Worm (Caenorhabditis elegans) whole organism, late embryonic: ENCODE measurements around the gene T25E4.1.

Experiments used
- C38D4.7 ChIP-seq: fragments of 200-800 bp; sonication (Bioruptor generic); optimal IDR thresholded peaks from 2 replicates; lab custom pipeline; 2018; ENCODE audit warnings: mild to moderate bottlenecking, missing genetic modification characterization, moderate library complexity, missing compliant biosample characterization
- F13H6.1 ChIP-seq: sonication (generic microtip); optimal IDR thresholded peaks from 2 replicates; lab custom pipeline; 2016; ENCODE audit warnings: missing genetic modification characterization, missing compliant biosample characterization
- K02D7.2 ChIP-seq: sonication (generic microtip); optimal IDR thresholded peaks from 2 replicates; lab custom pipeline; 2017; ENCODE audit warnings: mild to moderate bottlenecking, missing genetic modification characterization, missing compliant biosample characterization
- K09A11.1 ChIP-seq: sonication (generic microtip); optimal IDR thresholded peaks from 2 replicates; lab custom pipeline; 2017; ENCODE audit warnings: antibody characterized with exemption, mild to moderate bottlenecking, missing genetic modification characterization, missing compliant biosample characterization; ENCODE audit not compliant: insufficient read depth
- T23F11.4 ChIP-seq: fragments of 200-800 bp; sonication (Bioruptor generic); optimal IDR thresholded peaks from 2 replicates; lab custom pipeline; 2018; ENCODE audit warnings: mild to moderate bottlenecking, missing genetic modification characterization, missing compliant biosample characterization
- ahr-1 ChIP-seq: sonication (generic microtip); optimal IDR thresholded peaks from 2 replicates; lab custom pipeline; 2016; ENCODE audit warnings: missing genetic modification characterization, missing compliant biosample characterization
- ama-1 ChIP-seq: fragments of 150-350 bp; optimal IDR thresholded peaks from 2 replicates; lab custom pipeline; 2014
- ceh-18 ChIP-seq: sonication (generic microtip); optimal IDR thresholded peaks from 2 replicates; lab custom pipeline; 2016; ENCODE audit warnings: missing genetic modification characterization, missing compliant biosample characterization
- ceh-19 ChIP-seq: fragments of 200-800 bp; sonication (Bioruptor generic); optimal IDR thresholded peaks from 2 replicates; lab custom pipeline; 2018; ENCODE audit warnings: mild to moderate bottlenecking, missing genetic modification characterization, missing compliant biosample characterization
- ceh-22 ChIP-seq: sonication (generic microtip); optimal IDR thresholded peaks from 2 replicates; lab custom pipeline; 2017; ENCODE audit warnings: missing biosample characterization, missing genetic modification characterization
- ceh-24 ChIP-seq: sonication (generic microtip); optimal IDR thresholded peaks from 2 replicates; lab custom pipeline; 2016; ENCODE audit warnings: mild to moderate bottlenecking, missing genetic modification characterization, missing compliant biosample characterization
- ceh-31 ChIP-seq: sonication (generic microtip); optimal IDR thresholded peaks from 2 replicates; lab custom pipeline; 2016; ENCODE audit warnings: missing genetic modification characterization, missing compliant biosample characterization
- ceh-45 ChIP-seq: fragments of 200-800 bp; sonication (Bioruptor generic); IDR thresholded peaks from 2 replicates; pipeline ENCODE4 v1.3.6; 2022; ENCODE audit warnings: missing genetic modification reagents, missing genetic modification characterization, missing compliant biosample characterization
- ceh-6 ChIP-seq: fragments of 200-800 bp; sonication (Bioruptor generic); optimal IDR thresholded peaks from 2 replicates; lab custom pipeline; 2018; ENCODE audit warnings: mild to moderate bottlenecking, missing genetic modification characterization, missing compliant biosample characterization
- che-1 ChIP-seq: sonication (generic microtip); optimal IDR thresholded peaks from 2 replicates; lab custom pipeline; 2016; ENCODE audit warnings: mild to moderate bottlenecking, missing genetic modification characterization, missing compliant biosample characterization
- dmd-4 ChIP-seq: sonication (generic microtip); optimal IDR thresholded peaks from 2 replicates; lab custom pipeline; 2016; ENCODE audit warnings: borderline replicate concordance, missing genetic modification characterization, missing compliant biosample characterization
- dve-1 ChIP-seq: sonication (generic microtip); optimal IDR thresholded peaks from 2 replicates; lab custom pipeline; 2017; ENCODE audit warnings: antibody characterized with exemption, mild to moderate bottlenecking, missing genetic modification characterization, missing compliant biosample characterization
- elt-2 ChIP-seq: sonication (generic microtip); optimal IDR thresholded peaks from 2 replicates; lab custom pipeline; 2016; ENCODE audit warnings: missing genetic modification reagents, missing genetic modification characterization, missing compliant biosample characterization
- elt-4 ChIP-seq: sonication (generic microtip); optimal IDR thresholded peaks from 2 replicates; lab custom pipeline; 2016; ENCODE audit warnings: missing genetic modification characterization, missing compliant biosample characterization
- fax-1 ChIP-seq: sonication (generic microtip); optimal IDR thresholded peaks from 2 replicates; lab custom pipeline; 2016; ENCODE audit warnings: missing genotype, missing genetic modification characterization, missing compliant biosample characterization
- gmeb-2 ChIP-seq: sonication (generic microtip); optimal IDR thresholded peaks from 2 replicates; lab custom pipeline; 2016; ENCODE audit warnings: missing genetic modification characterization, inconsistent platforms, missing compliant biosample characterization
- hlh-13 ChIP-seq: fragments of 200-800 bp; sonication (Bioruptor generic); optimal IDR thresholded peaks from 2 replicates; lab custom pipeline; 2018; ENCODE audit warnings: mild to moderate bottlenecking, missing genetic modification characterization, missing compliant biosample characterization
- hlh-30 ChIP-seq: sonication (generic microtip); optimal IDR thresholded peaks from 2 replicates; lab custom pipeline; 2017; ENCODE audit warnings: antibody characterized with exemption, missing genetic modification characterization, missing compliant biosample characterization; ENCODE audit not compliant: insufficient read depth
- hlh-8 ChIP-seq: sonication (generic microtip); optimal IDR thresholded peaks from 2 replicates; lab custom pipeline; 2016; ENCODE audit warnings: missing genotype, missing genetic modification characterization, missing compliant biosample characterization
- lin-11 ChIP-seq: fragments of 200-800 bp; sonication (Bioruptor generic); optimal IDR thresholded peaks from 2 replicates; lab custom pipeline; 2018; ENCODE audit warnings: mild to moderate bottlenecking, missing genetic modification characterization, missing compliant biosample characterization
- madf-2 ChIP-seq: sonication (generic microtip); optimal IDR thresholded peaks from 2 replicates; lab custom pipeline; 2017; ENCODE audit warnings: missing genetic modification characterization, missing compliant biosample characterization
- mec-3 ChIP-seq: sonication (generic microtip); optimal IDR thresholded peaks from 2 replicates; lab custom pipeline; 2016; ENCODE audit warnings: borderline replicate concordance, missing genetic modification characterization, missing compliant biosample characterization
- nfya-1 ChIP-seq: sonication (generic microtip); optimal IDR thresholded peaks from 2 replicates; lab custom pipeline; 2017; ENCODE audit warnings: missing genetic modification characterization, mild to moderate bottlenecking, missing compliant biosample characterization, antibody characterized with exemption, moderate library complexity
- nhr-232 ChIP-seq: sonication (generic microtip); optimal IDR thresholded peaks from 2 replicates; lab custom pipeline; 2016; ENCODE audit warnings: missing genetic modification characterization, missing compliant biosample characterization
- npax-4 ChIP-seq: sonication (generic microtip); optimal IDR thresholded peaks from 2 replicates; lab custom pipeline; 2016; ENCODE audit warnings: missing genetic modification characterization, missing compliant biosample characterization
- pag-3 ChIP-seq: sonication (generic microtip); optimal IDR thresholded peaks from 2 replicates; lab custom pipeline; 2016; ENCODE audit warnings: missing compliant biosample characterization, missing genetic modification characterization, borderline replicate concordance
- pax-1 ChIP-seq: fragments of 150-350 bp; optimal IDR thresholded peaks from 2 replicates; lab custom pipeline; 2014; ENCODE audit warnings: missing biosample characterization, missing genetic modification characterization
- pha-2 ChIP-seq: sonication (generic microtip); optimal IDR thresholded peaks from 2 replicates; lab custom pipeline; 2017; ENCODE audit warnings: mild to moderate bottlenecking, missing genetic modification characterization, missing compliant biosample characterization
- ref-2 ChIP-seq: sonication (generic microtip); optimal IDR thresholded peaks from 2 replicates; lab custom pipeline; 2016; ENCODE audit warnings: missing genetic modification characterization, missing compliant biosample characterization
- sox-2 ChIP-seq: fragments of 200-800 bp; sonication (Bioruptor generic); IDR thresholded peaks from 2 replicates; pipeline ENCODE4 v1.3.6; 2022; ENCODE audit warnings: missing genetic modification reagents, missing genetic modification characterization, missing compliant biosample characterization
- sox-4 ChIP-seq: sonication (generic microtip); optimal IDR thresholded peaks from 2 replicates; lab custom pipeline; 2017; ENCODE audit warnings: mild to moderate bottlenecking, missing genetic modification characterization, inconsistent platforms, missing compliant biosample characterization
- tbx-2 ChIP-seq: sonication (generic microtip); optimal IDR thresholded peaks from 2 replicates; lab custom pipeline; 2016; ENCODE audit warnings: missing genetic modification characterization, missing compliant biosample characterization
- tbx-7 ChIP-seq: sonication (generic microtip); optimal IDR thresholded peaks from 2 replicates; lab custom pipeline; 2016; ENCODE audit warnings: missing genotype, missing genetic modification characterization, missing compliant biosample characterization
- ttx-3 ChIP-seq: sonication (generic microtip); optimal IDR thresholded peaks from 2 replicates; lab custom pipeline; 2016; ENCODE audit warnings: missing genetic modification reagents, missing genetic modification characterization, missing compliant biosample characterization
- unc-55 ChIP-seq: sonication (generic microtip); optimal IDR thresholded peaks from 2 replicates; lab custom pipeline; 2017; ENCODE audit warnings: missing biosample characterization, missing genetic modification reagents, missing genetic modification characterization
- unc-86 ChIP-seq: sonication (generic microtip); optimal IDR thresholded peaks from 2 replicates; lab custom pipeline; 2016; ENCODE audit warnings: missing genetic modification characterization, missing compliant biosample characterization
- zip-5 ChIP-seq: sonication (generic microtip); optimal IDR thresholded peaks from 2 replicates; lab custom pipeline; 2016; ENCODE audit warnings: missing genetic modification characterization, missing compliant biosample characterization
- ztf-16 ChIP-seq: sonication (generic microtip); optimal IDR thresholded peaks from 2 replicates; lab custom pipeline; 2017; ENCODE audit warnings: missing genetic modification characterization, missing compliant biosample characterization

Gene T25E4.1

ce11 chrII:5603194-5603593 is 25.1 kb downstream of the T25E4.1 start, which contains the start of gene C17G10.6:
C17G10.6 (minus strand) TSS chrII:5603294.
- TF ChIP-seq ceh-22 (no peak), sox-4 (tag; lab: Kevin White, UChicago) (no peak), che-1 (tag; lab: Kevin White, UChicago) (no peak), elt-4 (tag; lab: Kevin White, UChicago) (no peak)

ce11 chrII:5604441-5604840 is 26.3 kb downstream of the T25E4.1 start:
- no peak for TF ChIP-seq ztf-16 (tag; lab: Kevin White, UChicago)
- no peak for TF ChIP-seq ceh-45 (GFP tag; lab: Robert Waterston, UW)
- no peak for TF ChIP-seq madf-2
- TF ChIP-seq lin-11 (tag; lab: Kevin White, UChicago): no peak
- TF ChIP-seq ama-1 (lab: Kevin White, UChicago): no peak
- TF ChIP-seq mec-3 (tag; lab: Kevin White, UChicago): no peak
- TF ChIP-seq hlh-8: no peak
- TF ChIP-seq ceh-19: no peak
- no peak for TF ChIP-seq pha-2 (tag; lab: Kevin White, UChicago)
- no peak for TF ChIP-seq ref-2 (tag; lab: Kevin White, UChicago)
- no peak for TF ChIP-seq ceh-18
- no peak for TF ChIP-seq npax-4 (tag; lab: Kevin White, UChicago)
- no peak for TF ChIP-seq gmeb-2
- no peak for TF ChIP-seq ceh-24
- TF ChIP-seq K02D7.2 (tag; lab: Kevin White, UChicago): no peak
- TF ChIP-seq K09A11.1 (tag; lab: Kevin White, UChicago): no peak
- TF ChIP-seq elt-4 (tag; lab: Kevin White, UChicago): no peak
- no peak for TF ChIP-seq ttx-3 (tag; lab: Kevin White, UChicago)
- TF ChIP-seq zip-5 (tag; lab: Kevin White, UChicago): no peak

- TF ChIP-seq hlh-13 (GFP tag; lab: Kevin White, UChicago) (no peak), ref-2 (tag; lab: Kevin White, UChicago) (no peak), pax-1 (tag; lab: Kevin White, UChicago) (no peak), fax-1 (tag; lab: Kevin White, UChicago) (no peak), T23F11.4 (GFP tag; lab: Kevin White, UChicago) (no peak), hlh-8 (no peak), ceh-31 (tag; lab: Kevin White, UChicago) (no peak), elt-2 (tag; lab: Kevin White, UChicago) (peak; percentile 99), tbx-2 (tag; lab: Kevin White, UChicago) (no peak), nhr-232 (tag; lab: Kevin White, UChicago) (no peak), nfya-1 (tag; lab: Kevin White, UChicago) (no peak), unc-55 (peak; percentile 39), zip-5 (tag; lab: Kevin White, UChicago) (no peak), ceh-19 (no peak)
- TF ChIP-seq, all 69 proteins: peak for 2
Measured at ce11 chrII:5605538-5605945, 27.4 kb downstream of the T25E4.1 start.

ce11 chrII:5607756-5608155 is 29.6 kb downstream of the T25E4.1 start, which contains the start of gene C17G10.7:
C17G10.7 (minus strand) TSS chrII:5607856.
- no peak for TF ChIP-seq F13H6.1
- TF ChIP-seq hlh-30 (tag; lab: Kevin White, UChicago): no peak
- no peak for TF ChIP-seq ahr-1 (tag; lab: Kevin White, UChicago)
- TF ChIP-seq C38D4.7: no peak
- no peak for TF ChIP-seq tbx-7 (tag; lab: Kevin White, UChicago)
- no peak for TF ChIP-seq hlh-13 (GFP tag; lab: Kevin White, UChicago)
- TF ChIP-seq unc-86 (tag; lab: Kevin White, UChicago): no peak
- no peak for TF ChIP-seq pag-3
- no peak for TF ChIP-seq che-1 (tag; lab: Kevin White, UChicago)
- TF ChIP-seq ttx-3 (tag; lab: Kevin White, UChicago): no peak
- no peak for TF ChIP-seq dmd-4 (tag; lab: Kevin White, UChicago)
- TF ChIP-seq ceh-6 (GFP tag; lab: Kevin White, UChicago): no peak
- no peak for TF ChIP-seq dve-1 (tag; lab: Kevin White, UChicago)
- no peak for TF ChIP-seq sox-2
- TF ChIP-seq ama-1 (lab: Kevin White, UChicago): no peak
- TF ChIP-seq, all 69 proteins: peak for 0
